Fruit fly (Drosophila melanogaster) whole organism, embryonic: ENCODE measurements around the gene CG42583.

Experiments used
- Adf1 ChIP-seq: fragments of 200-800 bp; sonication (Bioruptor generic); IDR thresholded peaks from 2 replicates; pipeline ENCODE4 v1.3.6; 2022; ENCODE audit warnings: missing biosample characterization, missing genetic modification characterization
- Awh ChIP-seq: fragments of 200-800 bp; sonication (Bioruptor generic); IDR thresholded peaks from 2 replicates; pipeline ENCODE4, ENCODE4 v1.3.6; 2022; ENCODE audit warnings: missing biosample characterization, missing genetic modification characterization
- BEAF-32 ChIP-seq: fragments of 200-800 bp; sonication (Bioruptor generic); optimal IDR thresholded peaks from 3 replicates; lab custom pipeline; 2017; ENCODE audit warnings: missing biosample characterization, missing genetic modification characterization, mild to moderate bottlenecking, moderate library complexity, missing genetic modification reagents
- CG10274 ChIP-seq: fragments of 200-800 bp; sonication (Bioruptor generic); optimal IDR thresholded peaks from 3 replicates; lab custom pipeline; 2017; ENCODE audit warnings: missing biosample characterization, mild to moderate bottlenecking, missing genetic modification characterization
- CG11696 ChIP-seq: fragments of 200-800 bp; sonication (Bioruptor generic); IDR thresholded peaks from 2 replicates; pipeline ENCODE4 v1.3.6; 2022; ENCODE audit warnings: missing biosample characterization, missing genetic modification characterization
- CG12236 ChIP-seq: fragments of 200-800 bp; sonication (Bioruptor generic); optimal IDR thresholded peaks from 2 replicates; lab custom pipeline; 2016; ENCODE audit warnings: missing biosample characterization, missing genetic modification characterization
- CG15073 ChIP-seq: fragments of 200-800 bp; sonication (Bioruptor generic); optimal IDR thresholded peaks from 2 replicates; lab custom pipeline; 2016; ENCODE audit warnings: missing biosample characterization, missing genetic modification characterization
- CG1647 ChIP-seq: fragments of 200-800 bp; sonication (Bioruptor generic); optimal IDR thresholded peaks from 3 replicates; lab custom pipeline; 2016; ENCODE audit warnings: missing biosample characterization, missing genetic modification characterization
- CG16815 ChIP-seq: fragments of 200-800 bp; sonication (Bioruptor generic); optimal IDR thresholded peaks from 3 replicates; lab custom pipeline; 2017; ENCODE audit warnings: missing biosample characterization, mild to moderate bottlenecking, missing genetic modification characterization
- CG18011 ChIP-seq: fragments of 200-800 bp; sonication (Bioruptor generic); optimal IDR thresholded peaks from 2 replicates; lab custom pipeline; 2017; ENCODE audit warnings: missing biosample characterization, missing genetic modification characterization, mild to moderate bottlenecking, moderate library complexity, missing genotype
- CG2116 ChIP-seq: fragments of 200-800 bp; sonication (Bioruptor generic); optimal IDR thresholded peaks from 3 replicates; lab custom pipeline; 2018; ENCODE audit warnings: missing biosample characterization, mild to moderate bottlenecking, missing genetic modification characterization
- CG2678 ChIP-seq: fragments of 200-800 bp; sonication (Bioruptor generic); optimal IDR thresholded peaks from 3 replicates; lab custom pipeline; 2019; ENCODE audit warnings: missing biosample characterization, mild to moderate bottlenecking, missing genetic modification characterization, moderate library complexity
- CG31224 ChIP-seq: fragments of 200-800 bp; sonication (Bioruptor generic); IDR thresholded peaks from 2 replicates; pipeline ENCODE4 v1.3.6; 2022; ENCODE audit warnings: missing biosample characterization, missing genetic modification characterization
- CG4282 ChIP-seq: fragments of 200-800 bp; sonication (Bioruptor generic); optimal IDR thresholded peaks from 2 replicates; lab custom pipeline; 2016; ENCODE audit warnings: missing biosample characterization, missing genetic modification characterization
- CG43689 ChIP-seq: fragments of 200-800 bp; sonication (Bioruptor generic); IDR thresholded peaks from 2 replicates; pipeline ENCODE4 v1.3.6; 2022; ENCODE audit warnings: missing biosample characterization, missing genetic modification characterization
- CG5245 ChIP-seq: fragments of 200-800 bp; sonication (Bioruptor generic); optimal IDR thresholded peaks from 3 replicates; lab custom pipeline; 2016; ENCODE audit warnings: missing biosample characterization, missing genetic modification characterization
- CG6813 ChIP-seq: fragments of 200-800 bp; sonication (Bioruptor generic); optimal IDR thresholded peaks from 2 replicates; lab custom pipeline; 2017; ENCODE audit warnings: missing biosample characterization, missing genetic modification characterization, mild to moderate bottlenecking, moderate library complexity, missing genetic modification reagents
- CG7556 ChIP-seq: fragments of 200-800 bp; sonication (Bioruptor generic); optimal IDR thresholded peaks from 2 replicates; lab custom pipeline; 2017; ENCODE audit warnings: missing biosample characterization, mild to moderate bottlenecking, missing genetic modification characterization
- CG7928 ChIP-seq: fragments of 200-800 bp; sonication (Bioruptor generic); optimal IDR thresholded peaks from 2 replicates; lab custom pipeline; 2017; ENCODE audit warnings: missing biosample characterization, mild to moderate bottlenecking, missing genetic modification characterization
- CG8359 ChIP-seq: fragments of 200-800 bp; sonication (Bioruptor generic); optimal IDR thresholded peaks from 2 replicates; lab custom pipeline; 2017; ENCODE audit warnings: missing biosample characterization, mild to moderate bottlenecking, missing genetic modification characterization, borderline replicate concordance
- CG8478 ChIP-seq: fragments of >200 bp; optimal IDR thresholded peaks from 2 replicates; lab custom pipeline; 2018
- CG9876 ChIP-seq: fragments of 200-800 bp; sonication (Bioruptor generic); optimal IDR thresholded peaks from 2 replicates; lab custom pipeline; 2016; ENCODE audit warnings: missing biosample characterization, missing genetic modification characterization
- D19A ChIP-seq: fragments of 200-800 bp; optimal IDR thresholded peaks from 3 replicates; lab custom pipeline; 2019; ENCODE audit warnings: missing biosample characterization, mild to moderate bottlenecking, missing genetic modification characterization, moderate library complexity
- D19B ChIP-seq: fragments of 200-800 bp; sonication (Bioruptor generic); optimal IDR thresholded peaks from 2 replicates; lab custom pipeline; 2017; ENCODE audit warnings: missing biosample characterization, mild to moderate bottlenecking, missing genetic modification characterization
- Doc3 ChIP-seq: fragments of 200-800 bp; sonication (Bioruptor generic); IDR thresholded peaks from 3 replicates; pipeline ENCODE4 v1.3.6; 2022; ENCODE audit warnings: missing biosample characterization, missing genetic modification characterization; ENCODE audit not compliant: partially characterized antibody
- HLH3B ChIP-seq: fragments of 200-800 bp; sonication (Bioruptor generic); IDR thresholded peaks from 2 replicates; pipeline ENCODE4 v1.3.6; 2022; ENCODE audit warnings: missing biosample characterization, missing genetic modification characterization
- Oli ChIP-seq: fragments of 200-800 bp; sonication (Bioruptor generic); optimal IDR thresholded peaks from 2 replicates; lab custom pipeline; 2018; ENCODE audit warnings: missing biosample characterization, mild to moderate bottlenecking, missing genetic modification characterization, moderate library complexity
- Pdp1 ChIP-seq, 2 experiments: fragments of 200-800 bp; sonication (Bioruptor generic); optimal IDR thresholded peaks; 3 replicates each; lab custom pipeline; 2016; ENCODE audit warnings: missing biosample characterization in 2 of 2, missing genetic modification characterization in 2 of 2, mild to moderate bottlenecking in 1 of 2, moderate library complexity in 1 of 2
- Rfx ChIP-seq: fragments of 200-800 bp; sonication (Bioruptor generic); IDR thresholded peaks from 2 replicates; pipeline ENCODE4 v1.3.6; 2022; ENCODE audit warnings: missing biosample characterization, missing genetic modification characterization
- Sry-δ ChIP-seq: fragments of 200-800 bp; sonication (Bioruptor generic); optimal IDR thresholded peaks from 2 replicates; lab custom pipeline; 2016; ENCODE audit warnings: missing biosample characterization, missing genetic modification characterization
- Xrp1 ChIP-seq: fragments of 200-800 bp; sonication (Bioruptor generic); IDR thresholded peaks from 2 replicates; pipeline ENCODE4 v1.3.6; 2022; ENCODE audit warnings: missing biosample characterization, missing genetic modification characterization
- ac ChIP-seq: fragments of 200-800 bp; sonication (Bioruptor generic); optimal IDR thresholded peaks from 3 replicates; lab custom pipeline; 2017; ENCODE audit warnings: missing biosample characterization, mild to moderate bottlenecking, missing genetic modification characterization
- ash1 ChIP-seq: fragments of 200-800 bp; sonication (Bioruptor generic); optimal IDR thresholded peaks from 2 replicates; lab custom pipeline; 2018; ENCODE audit warnings: missing biosample characterization, mild to moderate bottlenecking, missing genetic modification characterization
- bigmax ChIP-seq: fragments of 200-800 bp; sonication (Bioruptor generic); optimal IDR thresholded peaks from 2 replicates; lab custom pipeline; 2018; ENCODE audit warnings: missing biosample characterization, mild to moderate bottlenecking, missing genetic modification characterization
- bowl ChIP-seq: fragments of 200-800 bp; sonication (Bioruptor generic); IDR thresholded peaks from 2 replicates; pipeline ENCODE4 v1.3.6; 2022; ENCODE audit warnings: missing biosample characterization, missing genetic modification characterization
- cas ChIP-seq: fragments of 200-800 bp; sonication (Bioruptor generic); IDR thresholded peaks from 2 replicates; pipeline ENCODE4 v1.3.6; 2022; ENCODE audit warnings: missing biosample characterization, missing genetic modification characterization
- chn ChIP-seq: fragments of 200-800 bp; sonication (Bioruptor generic); optimal IDR thresholded peaks from 2 replicates; lab custom pipeline; 2016; ENCODE audit warnings: missing biosample characterization, missing genetic modification characterization
- croc ChIP-seq: fragments of 200-800 bp; sonication (Bioruptor generic); conservative IDR thresholded peaks from 3 replicates; pipeline ENCODE4 v1.3.6; 2022; ENCODE audit warnings: missing biosample characterization, missing genetic modification characterization
- gce ChIP-seq: fragments of 200-800 bp; sonication (Bioruptor generic); IDR thresholded peaks from 3 replicates; pipeline ENCODE4 v1.3.6; 2022; ENCODE audit warnings: missing biosample characterization, missing genetic modification characterization
- hkb ChIP-seq, 2 experiments: fragments of 200-800 bp in 1 of 2; fragments of >200 bp in 1 of 2; sonication (Bioruptor generic) in 1 of 2; IDR thresholded peaks in 1 of 2; optimal IDR thresholded peaks in 1 of 2; 2 replicates each; pipeline versions ENCODE4 v1.3.6 to Lab custom; 2017 to 2022; ENCODE audit warnings: missing biosample characterization in 1 of 2, missing genetic modification characterization in 1 of 2
- klu ChIP-seq: fragments of 200-800 bp; sonication (Bioruptor generic); IDR thresholded peaks from 2 replicates; pipeline ENCODE4 v1.3.6; 2022; ENCODE audit warnings: missing biosample characterization, missing genetic modification characterization
- nom ChIP-seq: fragments of 200-800 bp; sonication (Bioruptor generic); optimal IDR thresholded peaks from 2 replicates; lab custom pipeline; 2017; ENCODE audit warnings: missing biosample characterization, missing genetic modification characterization, mild to moderate bottlenecking, moderate library complexity, missing genetic modification reagents
- peb ChIP-seq: fragments of 200-800 bp; sonication (Bioruptor generic); IDR thresholded peaks from 2 replicates; pipeline ENCODE4 v1.3.6; 2022; ENCODE audit warnings: missing biosample characterization, missing genetic modification characterization
- repo ChIP-seq: fragments of 200-800 bp; sonication (Bioruptor generic); optimal IDR thresholded peaks from 2 replicates; lab custom pipeline; 2016; ENCODE audit warnings: missing biosample characterization, missing genetic modification characterization
- seq ChIP-seq: fragments of 200-800 bp; sonication (Bioruptor generic); IDR thresholded peaks from 2 replicates; pipeline ENCODE4 v1.3.6; 2022; ENCODE audit warnings: missing biosample characterization, missing genetic modification characterization
- sisA ChIP-seq: fragments of 200-800 bp; sonication (Bioruptor generic); IDR thresholded peaks from 2 replicates; pipeline ENCODE4 v1.3.6; 2022; ENCODE audit warnings: missing biosample characterization, missing genetic modification characterization
- tgo ChIP-seq: fragments of 200-800 bp; sonication (Bioruptor generic); IDR thresholded peaks from 3 replicates; pipeline ENCODE4 v1.3.6; 2022; ENCODE audit warnings: missing biosample characterization, missing genetic modification characterization
- tio ChIP-seq: fragments of 200-800 bp; sonication (Bioruptor generic); optimal IDR thresholded peaks from 2 replicates; lab custom pipeline; 2017; ENCODE audit warnings: missing biosample characterization, missing genetic modification characterization, inconsistent platforms
- trh ChIP-seq: fragments of 200-800 bp; sonication (Bioruptor generic); optimal IDR thresholded peaks from 2 replicates; lab custom pipeline; 2016; ENCODE audit warnings: missing biosample characterization, missing genetic modification characterization
- twi ChIP-seq: fragments of 200-800 bp; optimal IDR thresholded peaks from 2 replicates; lab custom pipeline; 2019; ENCODE audit warnings: missing biosample characterization, mild to moderate bottlenecking, missing genetic modification characterization, moderate library complexity
- vvl ChIP-seq: fragments of 200-800 bp; sonication (Bioruptor generic); IDR thresholded peaks from 2 replicates; pipeline ENCODE4 v1.3.6; 2022; ENCODE audit warnings: missing biosample characterization, missing genetic modification characterization
- yki ChIP-seq: fragments of >200 bp; optimal IDR thresholded peaks from 3 replicates; lab custom pipeline; 2018
- zfh1 ChIP-seq: fragments of 200-800 bp; sonication (Bioruptor generic); IDR thresholded peaks from 3 replicates; pipeline ENCODE4 v1.3.6; 2022; ENCODE audit warnings: missing biosample characterization, missing genetic modification characterization

Gene CG42583

DNA sequence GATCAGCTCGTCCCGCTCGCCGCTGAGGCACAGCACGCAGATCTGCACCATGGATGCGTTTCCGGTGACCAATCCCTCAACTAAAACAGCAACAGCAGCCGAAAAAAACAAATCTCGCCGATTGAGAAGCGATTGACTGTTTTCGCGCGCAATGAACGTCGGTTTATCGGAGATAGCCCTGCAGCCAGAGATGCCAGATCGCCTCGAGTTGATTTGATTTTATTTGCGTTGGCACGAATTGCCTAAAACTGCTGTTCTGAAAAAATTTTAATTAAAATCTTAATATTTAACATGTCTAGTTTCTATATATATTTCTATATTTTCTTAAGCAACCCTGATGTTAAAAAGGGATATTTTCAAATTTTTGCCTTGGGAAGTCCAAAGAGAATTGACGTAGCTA is 23.0 kb downstream of the CG42583 start (continued):
- no peak for TF ChIP-seq Doc3 (GFP tag; lab: Robert Waterston, UW)
- TF ChIP-seq CG4282 (GFP tag; lab: Kevin White, UChicago), result no peak
- no peak for TF ChIP-seq CG8478 (lab: Kevin White, UChicago)
- TF ChIP-seq CG1647, result no peak
- peak; percentile 36 for TF ChIP-seq Sry-δ
- TF ChIP-seq nom (GFP tag; lab: Kevin White, UChicago), result no peak
- TF ChIP-seq tio, result no peak
- no peak for TF ChIP-seq CG2678 (tag; lab: Kevin White, UChicago)
- no peak for TF ChIP-seq seq (GFP tag; lab: Robert Waterston, UW)
- no peak for TF ChIP-seq twi (tag; lab: Kevin White, UChicago)
- TF ChIP-seq repo, result no peak
- TF ChIP-seq CG31224 (GFP tag; lab: Robert Waterston, UW), result no peak
- no peak for TF ChIP-seq D19B (GFP tag; lab: Kevin White, UChicago)
- TF ChIP-seq Rfx (GFP tag; lab: Robert Waterston, UW), result 0 out of 2 replicates have a peak, but pooled peaks have one; percentile 12
- no peak for TF ChIP-seq gce
- no peak for TF ChIP-seq chn
- TF ChIP-seq zfh1 (GFP tag; lab: Robert Waterston, UW), result no peak
- TF ChIP-seq trh, result no peak
- no peak for TF ChIP-seq CG15073 (GFP tag; lab: Kevin White, UChicago)
- TF ChIP-seq Oli (tag; lab: Kevin White, UChicago), result no peak
- no peak for TF ChIP-seq ash1 (GFP tag; lab: Kevin White, UChicago)
- peak; percentile 95 for TF ChIP-seq CG2116
- TF ChIP-seq sisA (GFP tag; lab: Robert Waterston, UW), result peak; percentile 20; the same call in 1 of the 2 replicates
- no peak for TF ChIP-seq cas (GFP tag; lab: Robert Waterston, UW)
- no peak for TF ChIP-seq klu (GFP tag; lab: Robert Waterston, UW)
- TF ChIP-seq CG16815, result no peak
- TF ChIP-seq Xrp1, result no peak
- no peak for TF ChIP-seq Adf1 (GFP tag; lab: Robert Waterston, UW)
- TF ChIP-seq yki, result no peak
- no peak for TF ChIP-seq CG7556 (GFP tag; lab: Kevin White, UChicago)
- no peak for TF ChIP-seq CG12236 (GFP tag; lab: Kevin White, UChicago)
- TF ChIP-seq peb (GFP tag; lab: Robert Waterston, UW), result no peak
- no peak for TF ChIP-seq bigmax (GFP tag; lab: Kevin White, UChicago)
- TF ChIP-seq Pdp1 (GFP tag; optimal IDR thresholded peaks at IDR 0.05; lab: Kevin White, UChicago), result no peak
- TF ChIP-seq ac, result no peak
- TF ChIP-seq CG5245 (GFP tag; lab: Kevin White, UChicago), result no peak
- no peak for TF ChIP-seq hkb (optimal IDR thresholded peaks at IDR 0.05; lab: Kevin White, UChicago)
- TF ChIP-seq hkb (GFP tag; IDR thresholded peaks at IDR 0.05; lab: Robert Waterston, UW), result no peak
- TF ChIP-seq CG9876 (GFP tag; lab: Kevin White, UChicago), result no peak
- no peak for TF ChIP-seq croc (GFP tag; lab: Robert Waterston, UW)
- no peak for TF ChIP-seq HLH3B (GFP tag; lab: Robert Waterston, UW)
- TF ChIP-seq CG6813 (GFP tag; lab: Kevin White, UChicago), result no peak
- no peak for TF ChIP-seq CG8359 (GFP tag; lab: Kevin White, UChicago)
- no peak for TF ChIP-seq CG18011 (GFP tag; lab: Kevin White, UChicago)
- no peak for TF ChIP-seq tgo (GFP tag; lab: Robert Waterston, UW)
- TF ChIP-seq bowl (GFP tag; lab: Robert Waterston, UW), result no peak
- TF ChIP-seq CG7928 (GFP tag; lab: Kevin White, UChicago), result no peak
- TF ChIP-seq vvl (GFP tag; lab: Robert Waterston, UW), result no peak
- no peak for TF ChIP-seq CG11696 (GFP tag; lab: Robert Waterston, UW)
- no peak for TF ChIP-seq D19A (tag; lab: Kevin White, UChicago)
- no peak for TF ChIP-seq CG10274 (GFP tag; lab: Kevin White, UChicago)
- no peak for TF ChIP-seq Awh (GFP tag; lab: Robert Waterston, UW)
- TF ChIP-seq CG43689 (GFP tag; lab: Robert Waterston, UW), result no peak
- peak; percentile 44 for TF ChIP-seq BEAF-32 (GFP tag; lab: Kevin White, UChicago)
